Fruit fly (Drosophila melanogaster) whole organism, embryonic: ENCODE results near the gene CG15286.

Experiments used
- ATbp ChIP-seq: fragments of 200-800 bp; sonication (Bioruptor generic); optimal IDR thresholded peaks from 2 replicates; lab custom pipeline; 2017; ENCODE audit warnings: missing biosample characterization, mild to moderate bottlenecking, missing genetic modification characterization, missing genetic modification reagents
- Asciz ChIP-seq: fragments of 200-800 bp; sonication (Bioruptor generic); optimal IDR thresholded peaks from 2 replicates; lab custom pipeline; 2017; ENCODE audit warnings: missing biosample characterization, mild to moderate bottlenecking, missing genetic modification characterization, missing genetic modification reagents
- CG10431 ChIP-seq: fragments of 200-800 bp; sonication (Bioruptor generic); optimal IDR thresholded peaks from 3 replicates; lab custom pipeline; 2018; ENCODE audit warnings: missing biosample characterization, mild to moderate bottlenecking, missing genetic modification characterization
- CG12942 ChIP-seq: fragments of 200-800 bp; sonication (Bioruptor generic); optimal IDR thresholded peaks from 3 replicates; lab custom pipeline; 2016; ENCODE audit warnings: missing biosample characterization, missing genetic modification characterization
- CG13624 ChIP-seq: fragments of 200-800 bp; sonication (Bioruptor generic); optimal IDR thresholded peaks from 2 replicates; lab custom pipeline; 2016; ENCODE audit warnings: missing biosample characterization, missing genetic modification characterization
- CG1529 ChIP-seq: fragments of 200-800 bp; sonication (Bioruptor generic); optimal IDR thresholded peaks from 3 replicates; lab custom pipeline; 2018; ENCODE audit warnings: missing biosample characterization, missing genetic modification characterization
- CG1602 ChIP-seq: fragments of 200-800 bp; sonication (Bioruptor generic); optimal IDR thresholded peaks from 3 replicates; lab custom pipeline; 2016; ENCODE audit warnings: missing biosample characterization, missing genetic modification characterization
- CG2678 ChIP-seq: fragments of 200-800 bp; sonication (Bioruptor generic); optimal IDR thresholded peaks from 3 replicates; lab custom pipeline; 2019; ENCODE audit warnings: missing biosample characterization, mild to moderate bottlenecking, missing genetic modification characterization, moderate library complexity
- CG32532 ChIP-seq: fragments of 200-800 bp; sonication (Bioruptor generic); IDR thresholded peaks from 2 replicates; pipeline ENCODE4 v1.3.6; 2022; ENCODE audit warnings: missing biosample characterization, missing genetic modification characterization
- CG34376 ChIP-seq: fragments of 200-800 bp; sonication (Bioruptor generic); optimal IDR thresholded peaks from 2 replicates; lab custom pipeline; 2018; ENCODE audit warnings: missing biosample characterization, mild to moderate bottlenecking, missing genetic modification characterization
- CG3726 ChIP-seq: fragments of 200-800 bp; sonication (Bioruptor generic); IDR thresholded peaks from 3 replicates; pipeline ENCODE4, ENCODE4 v1.3.6; 2022; ENCODE audit warnings: missing biosample characterization, missing genetic modification characterization
- CG4424 ChIP-seq: fragments of 200-800 bp; sonication (Bioruptor generic); optimal IDR thresholded peaks from 3 replicates; lab custom pipeline; 2016; ENCODE audit warnings: missing biosample characterization, missing genetic modification characterization
- CG8089 ChIP-seq: fragments of 200-800 bp; sonication (Bioruptor generic); optimal IDR thresholded peaks from 3 replicates; lab custom pipeline; 2016; ENCODE audit warnings: missing biosample characterization, missing genetic modification characterization
- CG8359 ChIP-seq: fragments of 200-800 bp; sonication (Bioruptor generic); optimal IDR thresholded peaks from 2 replicates; lab custom pipeline; 2017; ENCODE audit warnings: missing biosample characterization, mild to moderate bottlenecking, missing genetic modification characterization, borderline replicate concordance
- CG8388 ChIP-seq: fragments of 200-800 bp; sonication (Bioruptor generic); optimal IDR thresholded peaks from 2 replicates; lab custom pipeline; 2019; ENCODE audit warnings: missing biosample characterization, mild to moderate bottlenecking, missing genetic modification characterization, moderate library complexity
- CG8478 ChIP-seq: fragments of >200 bp; optimal IDR thresholded peaks from 2 replicates; lab custom pipeline; 2018
- CG8765 ChIP-seq: fragments of 200-800 bp; sonication (Bioruptor generic); IDR thresholded peaks from 2 replicates; pipeline ENCODE4 v1.3.6; 2022; ENCODE audit warnings: missing biosample characterization, missing genetic modification characterization
- CoRest ChIP-seq: fragments of 200-800 bp; sonication (Bioruptor generic); optimal IDR thresholded peaks from 3 replicates; lab custom pipeline; 2018; ENCODE audit warnings: missing biosample characterization, mild to moderate bottlenecking, missing genetic modification characterization, moderate library complexity
- Dfd ChIP-seq, 2 experiments: fragments of >200 bp; optimal IDR thresholded peaks; 2 replicates each; lab custom pipeline; 2017; ENCODE audit warnings: missing biosample characterization in 2 of 2, missing genetic modification characterization in 2 of 2
- Doc3 ChIP-seq: fragments of 200-800 bp; sonication (Bioruptor generic); IDR thresholded peaks from 3 replicates; pipeline ENCODE4 v1.3.6; 2022; ENCODE audit warnings: missing biosample characterization, missing genetic modification characterization; ENCODE audit not compliant: partially characterized antibody
- Eip74EF ChIP-seq, 2 experiments: fragments of 200-800 bp in 1 of 2; fragments of >200 bp in 1 of 2; sonication (Bioruptor generic) in 1 of 2; optimal IDR thresholded peaks; 2 replicates each; lab custom pipeline; 2017 to 2019; ENCODE audit warnings: missing biosample characterization in 2 of 2, missing genetic modification characterization in 2 of 2, mild to moderate bottlenecking in 1 of 2, moderate library complexity in 1 of 2
- GATAe ChIP-seq: fragments of 200-800 bp; sonication (Bioruptor generic); conservative IDR thresholded peaks from 2 replicates; pipeline ENCODE4 v1.3.6; 2022; ENCODE audit warnings: missing biosample characterization, missing genetic modification characterization
- Jarid2 ChIP-seq: fragments of 200-800 bp; sonication (Bioruptor generic); optimal IDR thresholded peaks from 3 replicates; lab custom pipeline; 2017; ENCODE audit warnings: mild to moderate bottlenecking, missing biosample characterization, missing genetic modification reagents, missing genetic modification characterization
- Mad ChIP-seq: fragments of 200-800 bp; sonication (Bioruptor generic); optimal IDR thresholded peaks from 2 replicates; lab custom pipeline; 2016; ENCODE audit warnings: missing biosample characterization, missing genetic modification characterization
- NC2β ChIP-seq: fragments of 200-800 bp; sonication (Bioruptor generic); optimal IDR thresholded peaks from 2 replicates; lab custom pipeline; 2016; ENCODE audit warnings: missing biosample characterization, missing genetic modification characterization
- Opbp ChIP-seq: fragments of 200-800 bp; sonication (Bioruptor generic); IDR thresholded peaks from 3 replicates; pipeline ENCODE4 v1.3.6; 2022; ENCODE audit warnings: missing biosample characterization, missing genetic modification characterization; ENCODE audit not compliant: partially characterized antibody
- Ravus ChIP-seq: fragments of 200-800 bp; sonication (Bioruptor generic); IDR thresholded peaks from 2 replicates; pipeline ENCODE4 v1.3.6; 2022; ENCODE audit warnings: missing biosample characterization, missing genetic modification characterization
- Rfx ChIP-seq: fragments of 200-800 bp; sonication (Bioruptor generic); IDR thresholded peaks from 2 replicates; pipeline ENCODE4 v1.3.6; 2022; ENCODE audit warnings: missing biosample characterization, missing genetic modification characterization
- Scr ChIP-seq: fragments of 200-800 bp; sonication (Bioruptor generic); IDR thresholded peaks from 2 replicates; pipeline ENCODE4 v1.3.6; 2022; ENCODE audit warnings: missing biosample characterization, missing genetic modification characterization; ENCODE audit not compliant: partially characterized antibody
- Stat92E ChIP-seq, 3 experiments: fragments of >200 bp in 2 of 3; fragments of 200-800 bp in 1 of 3; sonication (Bioruptor generic) in 1 of 3; optimal IDR thresholded peaks; 2 replicates each; lab custom pipeline; 2017 to 2019; ENCODE audit warnings: missing biosample characterization in 3 of 3, missing genetic modification characterization in 3 of 3, mild to moderate bottlenecking in 1 of 3, moderate library complexity in 1 of 3
- aop ChIP-seq: fragments of 200-800 bp; sonication (Bioruptor generic); IDR thresholded peaks from 2 replicates; pipeline ENCODE4 v1.3.6; 2022; ENCODE audit warnings: missing biosample characterization, missing genetic modification characterization
- ara ChIP-seq: fragments of 200-800 bp; sonication (Bioruptor generic); IDR thresholded peaks from 2 replicates; pipeline ENCODE4 v1.3.6; 2022; ENCODE audit warnings: missing biosample characterization, missing genetic modification characterization
- caup ChIP-seq: fragments of 200-800 bp; sonication (Bioruptor generic); optimal IDR thresholded peaks from 3 replicates; lab custom pipeline; 2017; ENCODE audit warnings: missing biosample characterization, mild to moderate bottlenecking, missing genetic modification characterization, moderate library complexity; ENCODE audit not compliant: severe bottlenecking
- crc ChIP-seq: fragments of 200-800 bp; sonication (Bioruptor generic); optimal IDR thresholded peaks from 2 replicates; lab custom pipeline; 2016; ENCODE audit warnings: missing biosample characterization, missing genetic modification characterization
- croc ChIP-seq: fragments of 200-800 bp; sonication (Bioruptor generic); conservative IDR thresholded peaks from 3 replicates; pipeline ENCODE4 v1.3.6; 2022; ENCODE audit warnings: missing biosample characterization, missing genetic modification characterization
- da ChIP-seq: fragments of 200-800 bp; sonication (Bioruptor generic); optimal IDR thresholded peaks from 2 replicates; lab custom pipeline; 2016; ENCODE audit warnings: missing biosample characterization, missing genetic modification characterization
- emc ChIP-seq: fragments of 200-800 bp; sonication (Bioruptor generic); optimal IDR thresholded peaks from 2 replicates; lab custom pipeline; 2016; ENCODE audit warnings: missing biosample characterization, missing genetic modification characterization
- gsb ChIP-seq: fragments of 200-800 bp; sonication (Bioruptor generic); IDR thresholded peaks from 2 replicates; pipeline ENCODE4 v1.3.6; 2022; ENCODE audit warnings: missing biosample characterization, missing genetic modification characterization
- h ChIP-seq: fragments of >200 bp; optimal IDR thresholded peaks from 2 replicates; lab custom pipeline; 2017
- hb ChIP-seq: fragments of 200-800 bp; sonication (Bioruptor generic); IDR thresholded peaks from 3 replicates; pipeline ENCODE4 v1.3.6; 2022; ENCODE audit warnings: missing biosample characterization, missing genetic modification characterization; ENCODE audit not compliant: partially characterized antibody
- lmd ChIP-seq: fragments of 200-800 bp; sonication (Bioruptor generic); IDR thresholded peaks from 2 replicates; pipeline ENCODE4 v1.3.6; 2022; ENCODE audit warnings: missing biosample characterization, missing genetic modification characterization
- mirr ChIP-seq: fragments of 200-800 bp; sonication (Bioruptor generic); optimal IDR thresholded peaks from 3 replicates; lab custom pipeline; 2018; ENCODE audit warnings: missing biosample characterization, mild to moderate bottlenecking, missing genetic modification characterization
- nerfin-1 ChIP-seq: fragments of 200-800 bp; sonication (Bioruptor generic); optimal IDR thresholded peaks from 3 replicates; lab custom pipeline; 2019; ENCODE audit warnings: missing biosample characterization, mild to moderate bottlenecking, missing genetic modification characterization, moderate library complexity
- peb ChIP-seq: fragments of 200-800 bp; sonication (Bioruptor generic); IDR thresholded peaks from 2 replicates; pipeline ENCODE4 v1.3.6; 2022; ENCODE audit warnings: missing biosample characterization, missing genetic modification characterization
- pfk ChIP-seq: fragments of 200-800 bp; sonication (Bioruptor generic); optimal IDR thresholded peaks from 2 replicates; lab custom pipeline; 2018; ENCODE audit warnings: missing biosample characterization, mild to moderate bottlenecking, missing genetic modification characterization, moderate library complexity
- ro ChIP-seq: fragments of 200-800 bp; sonication (Bioruptor generic); IDR thresholded peaks from 2 replicates; pipeline ENCODE4 v1.3.6; 2022; ENCODE audit warnings: missing biosample characterization, missing genetic modification characterization
- sna ChIP-seq: fragments of 200-800 bp; sonication (Bioruptor generic); IDR thresholded peaks from 2 replicates; pipeline ENCODE4 v1.3.6; 2022; ENCODE audit warnings: missing biosample characterization, missing genetic modification characterization; ENCODE audit not compliant: partially characterized antibody
- sob ChIP-seq: fragments of 200-800 bp; sonication (Bioruptor generic); IDR thresholded peaks from 2 replicates; pipeline ENCODE4 v1.3.6; 2022; ENCODE audit warnings: missing biosample characterization, missing genetic modification characterization
- tx ChIP-seq: fragments of 200-800 bp; sonication (Bioruptor generic); optimal IDR thresholded peaks from 2 replicates; lab custom pipeline; 2016; ENCODE audit warnings: missing biosample characterization, missing genetic modification characterization
- vvl ChIP-seq: fragments of 200-800 bp; sonication (Bioruptor generic); IDR thresholded peaks from 2 replicates; pipeline ENCODE4 v1.3.6; 2022; ENCODE audit warnings: missing biosample characterization, missing genetic modification characterization
- zen2 ChIP-seq: fragments of 200-800 bp; sonication (Bioruptor generic); IDR thresholded peaks from 3 replicates; pipeline ENCODE4 v1.3.6; 2022; ENCODE audit warnings: missing biosample characterization, missing genetic modification characterization; ENCODE audit not compliant: partially characterized antibody
- zfh1 ChIP-seq: fragments of 200-800 bp; sonication (Bioruptor generic); IDR thresholded peaks from 3 replicates; pipeline ENCODE4 v1.3.6; 2022; ENCODE audit warnings: missing biosample characterization, missing genetic modification characterization

CG15286 gene

DNA sequence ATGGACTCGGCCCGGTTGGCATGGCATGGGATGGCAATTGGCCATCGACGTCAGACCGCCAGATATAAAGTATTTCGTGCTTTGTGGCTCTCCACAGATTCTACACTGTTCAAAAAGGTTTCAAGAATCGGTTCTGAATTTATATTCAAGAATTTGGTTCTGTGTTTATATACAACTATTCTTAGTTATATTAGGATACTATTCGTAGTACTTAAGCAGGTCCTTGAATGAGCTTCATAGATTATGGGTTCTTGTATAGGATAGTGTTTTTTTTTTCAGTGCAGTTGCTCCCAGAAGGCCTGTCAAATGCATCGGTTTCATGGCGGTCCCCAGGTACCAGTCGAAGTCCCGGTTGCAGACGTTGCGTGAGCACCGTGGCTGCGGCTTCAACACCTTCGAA lies 48.5 kb downstream of the CG15286 start (continued):
- TF ChIP-seq Doc3 (GFP tag; lab: Robert Waterston, UW), result no peak
- no peak for TF ChIP-seq Opbp (GFP tag; lab: Robert Waterston, UW)
- no peak for TF ChIP-seq CG32532 (GFP tag; lab: Robert Waterston, UW)
- no peak for TF ChIP-seq CG8089 (GFP tag; lab: Kevin White, UChicago)
- peak; percentile 37; the same call in 1 of the 2 replicates for TF ChIP-seq ara (GFP tag; lab: Robert Waterston, UW)
- no peak for TF ChIP-seq Rfx
- no peak for TF ChIP-seq emc
- no peak for TF ChIP-seq pfk
- no peak for TF ChIP-seq zen2 (GFP tag; lab: Robert Waterston, UW)
- TF ChIP-seq GATAe, result no peak
- no peak for TF ChIP-seq ro (GFP tag; lab: Robert Waterston, UW)
- no peak for TF ChIP-seq CoRest (tag; lab: Kevin White, UChicago)
- no peak for TF ChIP-seq sna (GFP tag; lab: Robert Waterston, UW)
- TF ChIP-seq h (lab: Kevin White, UChicago), result no peak
- no peak for TF ChIP-seq croc
- no peak for TF ChIP-seq CG34376 (GFP tag; lab: Kevin White, UChicago)
- TF ChIP-seq CG1602 (GFP tag; lab: Kevin White, UChicago), result peak; percentile 5
- TF ChIP-seq NC2β (GFP tag; lab: Kevin White, UChicago), result no peak
- TF ChIP-seq lmd (GFP tag; lab: Robert Waterston, UW), result no peak; the same call in 1 of the 2 replicates
- TF ChIP-seq CG3726, result no peak
- no peak for TF ChIP-seq caup (GFP tag; lab: Kevin White, UChicago)
- TF ChIP-seq zfh1 (GFP tag; lab: Robert Waterston, UW), result peak; percentile 48; the same call in 2 of the 3 replicates
- no peak for TF ChIP-seq CG13624
- no peak for TF ChIP-seq Jarid2 (GFP tag; lab: Kevin White, UChicago)
- TF ChIP-seq CG8359 (GFP tag; lab: Kevin White, UChicago), result no peak
- TF ChIP-seq Mad, result no peak
- no peak for TF ChIP-seq da (GFP tag; lab: Kevin White, UChicago)
- TF ChIP-seq CG8388 (GFP tag; lab: Kevin White, UChicago), result peak; percentile 5
- TF ChIP-seq ATbp (GFP tag; lab: Kevin White, UChicago), result no peak
- no peak for TF ChIP-seq Scr (GFP tag; lab: Robert Waterston, UW)
- no peak for TF ChIP-seq CG12942
- TF ChIP-seq aop (GFP tag; lab: Robert Waterston, UW), result no peak
- TF ChIP-seq CG8478 (lab: Kevin White, UChicago), result no peak
- TF ChIP-seq CG1529, result no peak
- TF ChIP-seq mirr (GFP tag; lab: Kevin White, UChicago), result no peak
- no peak for TF ChIP-seq sob (GFP tag; lab: Robert Waterston, UW)
- no peak for TF ChIP-seq Eip74EF (GFP tag; optimal IDR thresholded peaks at IDR 0.05; lab: Kevin White, UChicago)
- no peak for TF ChIP-seq gsb
- TF ChIP-seq nerfin-1 (tag; lab: Kevin White, UChicago), result no peak
- TF ChIP-seq CG10431 (GFP tag; lab: Kevin White, UChicago), result no peak
- TF ChIP-seq tx (GFP tag; lab: Kevin White, UChicago), result no peak
- TF ChIP-seq crc, result no peak
- no peak for TF ChIP-seq Stat92E (GFP tag; optimal IDR thresholded peaks at IDR 0.05; lab: Kevin White, UChicago)
- TF ChIP-seq CG2678 (tag; lab: Kevin White, UChicago), result no peak
- 0 out of 2 replicates have a peak, but pooled peaks have one; percentile 14 for TF ChIP-seq CG8765 (GFP tag; lab: Robert Waterston, UW)
- TF ChIP-seq peb, result no peak
- no peak for TF ChIP-seq vvl (GFP tag; lab: Robert Waterston, UW)
- TF ChIP-seq Asciz, result no peak
- no peak for TF ChIP-seq Dfd (GFP tag; optimal IDR thresholded peaks at IDR 0.05; lab: Kevin White, UChicago)
- TF ChIP-seq hb (GFP tag; lab: Robert Waterston, UW), result no peak
- TF ChIP-seq CG4424, result peak; percentile 21
- TF ChIP-seq Ravus (GFP tag; lab: Robert Waterston, UW), result no peak
